Worm (Caenorhabditis elegans): ENCODE measurements around the gene hlh-13.
A peak's percentile ranks its signal among the peaks of the same experiment; 100 is the strongest.

Gene hlh-13

DNA sequence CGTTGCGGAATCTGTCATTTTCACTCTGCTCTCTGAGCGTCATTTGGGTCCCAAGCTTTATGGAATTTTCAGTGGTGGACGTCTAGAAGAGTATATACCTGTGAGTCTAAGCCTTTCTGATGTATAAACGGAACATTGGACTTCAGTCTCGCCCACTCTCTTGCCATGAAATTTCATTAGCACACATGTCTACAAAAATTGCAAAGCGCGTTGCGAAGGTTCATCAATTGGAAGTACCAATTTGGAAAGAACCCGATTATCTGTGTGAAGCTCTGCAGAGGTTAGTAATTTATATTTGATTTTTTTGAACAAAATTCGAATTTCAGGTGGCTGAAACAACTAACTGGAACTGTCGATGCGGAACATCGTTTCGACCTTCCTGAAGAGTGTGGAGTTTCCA is 40.8 kb downstream of the hlh-13 start:
- TF ChIP-seq che-1 (tag; optimal IDR thresholded peaks at IDR 0.05) (no peak), sox-4 (tag; optimal IDR thresholded peaks at IDR 0.05) (no peak), lim-6 (tag; optimal IDR thresholded peaks at IDR 0.05) (no peak), ceh-6 (GFP tag; optimal IDR thresholded peaks at IDR 0.05) (no peak), mec-3 (tag; optimal IDR thresholded peaks at IDR 0.05; ENCODE audit: borderline replicate concordance) (no peak), pha-4 (tag; optimal IDR thresholded peaks at IDR 0.05) (no peak), dve-1 (tag; optimal IDR thresholded peaks at IDR 0.05) (no peak), eyg-1 (tag; optimal IDR thresholded peaks at IDR 0.05) (no peak)

DNA sequence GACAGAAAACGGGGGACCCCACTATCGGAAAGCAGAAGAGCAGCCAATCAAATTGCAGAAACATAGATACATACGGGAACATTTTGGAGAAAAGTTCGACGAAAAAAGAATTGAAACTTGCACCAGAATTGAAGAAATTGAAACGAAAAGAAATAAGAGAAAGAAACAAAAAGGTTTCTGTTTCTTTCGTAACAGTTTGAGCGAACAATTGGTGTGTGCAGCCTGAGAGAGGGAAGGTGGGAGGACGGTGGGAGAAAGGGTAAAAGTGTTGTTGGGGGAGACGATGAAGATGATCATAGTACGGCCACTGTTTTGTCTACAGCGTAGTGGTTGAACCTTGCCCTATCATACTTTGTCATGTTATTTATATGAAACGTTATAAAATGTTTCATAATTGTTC is 45.9 kb downstream of the hlh-13 start:
- TF ChIP-seq che-1 (tag; optimal IDR thresholded peaks at IDR 0.05) (peak; percentile 40), pha-2 (tag; optimal IDR thresholded peaks at IDR 0.05) (no peak)

DNA sequence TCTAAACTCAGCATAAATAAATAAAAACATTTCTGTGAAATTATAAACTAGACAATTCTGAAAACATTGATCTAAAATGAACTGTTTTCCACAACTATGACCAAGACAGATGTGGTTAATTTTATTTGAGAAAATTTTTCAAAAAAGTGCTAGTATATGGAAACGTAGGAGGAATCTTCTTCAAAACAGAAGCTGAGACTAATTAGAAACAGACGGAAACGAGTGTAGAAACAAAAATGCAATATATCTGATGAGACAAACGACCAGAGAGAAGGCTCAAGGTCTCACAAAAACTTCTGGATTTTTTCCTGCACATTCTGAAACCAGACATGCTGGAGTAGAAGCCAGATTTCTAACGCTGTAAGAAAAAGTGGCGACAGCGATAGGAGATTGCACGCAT is 46.9 kb downstream of the hlh-13 start:
- TF ChIP-seq npax-4 (tag; optimal IDR thresholded peaks at IDR 0.05) (no peak), fkh-10 (GFP tag; optimal IDR thresholded peaks at IDR 0.05) (no peak), nfya-1 (tag; optimal IDR thresholded peaks at IDR 0.05) (no peak)

DNA sequence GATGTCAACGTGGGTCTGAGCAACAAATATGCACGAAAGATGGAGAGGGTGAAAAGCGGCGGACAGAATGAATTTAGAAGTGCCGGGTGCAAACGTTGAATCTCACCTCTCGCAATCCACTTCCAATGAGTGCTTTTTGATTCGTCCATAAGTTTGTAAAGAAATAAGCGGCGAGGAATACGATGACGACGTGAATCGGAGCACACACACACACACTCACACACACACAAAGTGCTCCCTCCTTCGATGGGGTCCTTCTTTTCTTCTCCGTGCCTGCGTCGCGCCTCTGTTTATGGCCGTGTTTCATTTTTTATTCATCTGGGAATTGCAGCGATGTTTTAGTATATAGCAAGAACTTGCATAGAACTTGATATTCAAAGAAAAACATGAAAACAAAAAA is 48.4 kb downstream of the hlh-13 start, which contains the start of gene paf-2:
paf-2 (minus strand) TSS at position 290 of the 400 bp plus-strand sequence.
- no peak for TF ChIP-seq ceh-9 (tag; optimal IDR thresholded peaks at IDR 0.05)
- no peak for TF ChIP-seq ets-4 (tag; optimal IDR thresholded peaks at IDR 0.05)
- no peak for TF ChIP-seq hlh-30 (tag; optimal IDR thresholded peaks at IDR 0.05; ENCODE audit: insufficient read depth)
- no peak for TF ChIP-seq Y22D7AL.16 (tag; optimal IDR thresholded peaks at IDR 0.05)
- no peak for TF ChIP-seq syd-9 (tag; optimal IDR thresholded peaks at IDR 0.05)
- no peak for TF ChIP-seq ref-2 (tag; optimal IDR thresholded peaks at IDR 0.05)
- TF ChIP-seq fkh-10 (GFP tag; optimal IDR thresholded peaks at IDR 0.05) = no peak
- no peak for TF ChIP-seq nhr-232 (tag; optimal IDR thresholded peaks at IDR 0.05)
- TF ChIP-seq rnt-1 (tag; optimal IDR thresholded peaks at IDR 0.05) = no peak
- TF ChIP-seq hlh-15 (tag; optimal IDR thresholded peaks at IDR 0.05) = no peak

All from whole organism, late embryonic.